Worm (Caenorhabditis elegans): ENCODE data around the gene T05G5.1.

DNA sequence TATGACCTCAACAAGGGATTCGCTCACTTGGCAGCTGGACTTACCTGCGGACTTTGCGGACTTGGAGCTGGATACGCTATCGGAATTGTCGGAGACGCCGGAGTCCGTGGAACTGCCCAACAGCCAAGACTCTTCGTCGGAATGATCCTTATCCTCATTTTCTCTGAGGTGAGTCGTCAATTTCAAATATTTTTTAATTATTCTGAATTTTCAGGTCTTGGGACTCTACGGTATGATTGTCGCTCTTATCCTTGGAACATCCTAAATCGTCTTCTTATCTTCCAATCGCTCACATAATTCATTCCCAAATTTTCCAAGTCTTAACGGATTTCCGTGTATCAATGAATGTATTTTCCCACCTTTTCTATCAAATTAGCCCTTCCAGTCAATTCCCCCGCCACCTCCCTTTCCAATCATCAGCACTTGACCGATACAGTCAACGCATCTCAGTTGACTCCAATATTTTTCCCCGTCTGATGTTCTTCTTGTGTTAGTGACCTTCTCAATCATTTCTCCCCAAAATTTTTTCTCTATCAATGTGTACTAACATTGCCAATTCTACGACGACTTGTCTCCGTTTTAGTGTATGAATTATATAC lies 39.4 kb upstream of the T05G5.1 start, which contains the start of gene R10E11.6:
- TF ChIP-seq skn-1 (tag; optimal IDR thresholded peaks at IDR 0.05) (no peak), mdl-1 (tag; optimal IDR thresholded peaks at IDR 0.05) (no peak), ztf-11 (tag; optimal IDR thresholded peaks at IDR 0.05) (no peak), nhr-237 (tag; optimal IDR thresholded peaks at IDR 0.05) (no peak), elt-3 (tag; optimal IDR thresholded peaks at IDR 0.05) (no peak), unc-39 (tag; optimal IDR thresholded peaks at IDR 0.05) (no peak), zag-1 (tag; optimal IDR thresholded peaks at IDR 0.05) (no peak), fos-1 (tag; optimal IDR thresholded peaks at IDR 0.05) (no peak), dmd-4 (tag; optimal IDR thresholded peaks at IDR 0.05) (no peak), ztf-4 (tag; optimal IDR thresholded peaks at IDR 0.05) (no peak), ceh-16 (tag; optimal IDR thresholded peaks at IDR 0.05) (no peak), lin-39 (tag; optimal IDR thresholded peaks at IDR 0.05) (no peak)

Measured in whole organism, L2 larva.